Worm (Caenorhabditis elegans): Measurements from ENCODE around the gene dgk-3.

DNA sequence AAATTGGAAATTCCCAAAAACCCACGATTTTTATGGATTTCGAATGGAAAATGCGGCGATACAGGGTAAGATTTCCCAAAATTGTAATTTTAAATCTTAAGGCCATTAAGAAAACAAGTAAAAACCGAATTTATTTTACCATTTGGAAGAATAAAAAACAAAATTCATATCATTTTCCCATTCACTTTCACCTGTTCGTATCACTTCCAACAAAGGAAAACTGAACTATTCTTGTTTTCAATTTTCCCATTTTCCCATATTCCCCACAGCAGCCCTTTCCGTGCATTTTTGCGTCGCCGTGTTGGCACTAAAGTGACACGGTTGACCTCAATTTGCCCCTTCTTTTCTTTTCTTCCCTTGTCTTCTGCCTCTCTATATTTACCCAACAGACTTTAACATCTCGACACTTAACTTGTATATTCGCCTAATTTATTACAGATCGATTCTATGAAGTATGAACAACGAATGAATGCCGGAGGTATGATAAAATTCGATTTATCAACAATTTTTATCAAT, 37.0 kb upstream of the dgk-3 start, which contains the start of gene sec-16A.1:
- TF ChIP-seq ref-1 (GFP tag; conservative IDR thresholded peaks at IDR 0.05) (no peak), med-1 (GFP tag; optimal IDR thresholded peaks at IDR 0.05; ENCODE audit: insufficient read depth) (no peak), flt-1 (GFP tag; IDR thresholded peaks at IDR 0.05) (no peak), T22C8.4 (GFP tag; IDR thresholded peaks at IDR 0.05) (no peak), ztf-29 (GFP tag; IDR thresholded peaks at IDR 0.05) (no peak), klf-2 (GFP tag; conservative IDR thresholded peaks at IDR 0.05) (no peak), cog-1 (tag; optimal IDR thresholded peaks at IDR 0.05) (no peak)

All from whole organism, midembryonic.